Worm (Caenorhabditis elegans): ENCODE results near the gene T11F9.22.

DNA sequence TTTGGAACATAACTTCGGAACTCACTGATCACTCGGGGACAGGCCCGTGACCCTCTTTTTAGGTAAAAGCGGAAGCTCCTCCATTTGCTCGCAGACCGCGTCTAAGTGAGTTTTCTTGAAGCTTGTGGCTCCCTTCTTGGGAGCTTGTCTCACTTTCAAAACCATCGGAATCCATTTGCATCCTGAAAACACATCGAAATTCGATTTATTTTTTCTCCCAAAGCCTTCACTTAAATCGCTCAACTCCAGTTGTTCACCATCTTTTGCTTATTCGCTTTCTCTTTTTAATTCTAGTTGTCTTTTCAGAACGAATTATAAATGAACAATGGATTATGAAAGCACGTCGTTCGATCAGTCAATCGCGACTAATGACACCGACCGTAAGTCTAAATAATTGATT is 20.3 kb upstream of the T11F9.22 start, which contains the start of gene T11F9.1:
- no peak for TF ChIP-seq ztf-11 (tag; optimal IDR thresholded peaks at IDR 0.05)
- no peak for TF ChIP-seq lin-35 (GFP tag; optimal IDR thresholded peaks at IDR 0.05)
- no peak for TF ChIP-seq lir-3 (tag; optimal IDR thresholded peaks at IDR 0.05; ENCODE audit: poor library complexity)
- TF ChIP-seq pax-3 (tag; optimal IDR thresholded peaks at IDR 0.05) = no peak
- no peak for TF ChIP-seq isw-1 (GFP tag; IDR thresholded peaks at IDR 0.05)
- no peak for TF ChIP-seq snpc-4 (tag; optimal IDR thresholded peaks at IDR 0.05)
- no peak for TF ChIP-seq mdl-1 (tag; optimal IDR thresholded peaks at IDR 0.05)
- TF ChIP-seq skn-1 (tag; optimal IDR thresholded peaks at IDR 0.05) = no peak
- no peak for TF ChIP-seq nhr-12 (tag; optimal IDR thresholded peaks at IDR 0.05)
- TF ChIP-seq egl-27 (tag; optimal IDR thresholded peaks at IDR 0.05) = no peak
- no peak for TF ChIP-seq fos-1 (tag; optimal IDR thresholded peaks at IDR 0.05)
- no peak for TF ChIP-seq tbx-2 (tag; optimal IDR thresholded peaks at IDR 0.05)

All from whole organism, L1 larva.